Fruit fly (Drosophila melanogaster) whole organism, embryonic: ENCODE results near the gene CG42591.

ENCODE experiments used
- CG10209 ChIP-seq: fragments of 200-800 bp; sonication (Bioruptor generic); optimal IDR thresholded peaks from 3 replicates; lab custom pipeline; 2017; ENCODE audit warnings: missing biosample characterization, mild to moderate bottlenecking, missing genetic modification characterization, missing genetic modification reagents
- CG10366 ChIP-seq: fragments of 200-800 bp; sonication (Bioruptor generic); IDR thresholded peaks from 2 replicates; pipeline ENCODE4 v1.3.6; 2022; ENCODE audit warnings: missing biosample characterization, missing genetic modification characterization
- CG10462 ChIP-seq: fragments of 200-800 bp; sonication (Bioruptor generic); optimal IDR thresholded peaks from 2 replicates; lab custom pipeline; 2016; ENCODE audit warnings: missing biosample characterization, missing genetic modification characterization
- CG10543 ChIP-seq: fragments of 200-800 bp; sonication (Bioruptor generic); optimal IDR thresholded peaks from 3 replicates; lab custom pipeline; 2017; ENCODE audit warnings: missing biosample characterization, mild to moderate bottlenecking, missing genetic modification characterization, moderate library complexity
- CG10979 ChIP-seq: fragments of 200-800 bp; sonication (Bioruptor generic); optimal IDR thresholded peaks from 2 replicates; lab custom pipeline; 2018; ENCODE audit warnings: missing biosample characterization, mild to moderate bottlenecking, missing genetic modification characterization, moderate library complexity
- CG11093 ChIP-seq: fragments of 200-800 bp; sonication (Bioruptor generic); IDR thresholded peaks from 3 replicates; pipeline ENCODE4 v1.3.6; 2022; ENCODE audit warnings: missing biosample characterization, missing genetic modification characterization
- CG11504 ChIP-seq: fragments of 200-800 bp; sonication (Bioruptor generic); optimal IDR thresholded peaks from 3 replicates; lab custom pipeline; 2019; ENCODE audit warnings: missing biosample characterization, mild to moderate bottlenecking, missing genetic modification characterization, moderate library complexity
- CG14050 ChIP-seq: fragments of 200-800 bp; sonication (Bioruptor generic); IDR thresholded peaks from 3 replicates; pipeline ENCODE4 v1.3.6; 2022; ENCODE audit warnings: missing biosample characterization, missing genetic modification characterization
- CG14667 ChIP-seq: fragments of 200-800 bp; sonication (Bioruptor generic); IDR thresholded peaks from 2 replicates; pipeline ENCODE4 v1.3.6; 2022; ENCODE audit warnings: missing biosample characterization, missing genetic modification characterization
- CG15696 ChIP-seq: fragments of 200-800 bp; sonication (Bioruptor generic); optimal IDR thresholded peaks from 2 replicates; lab custom pipeline; 2019; ENCODE audit warnings: missing biosample characterization, mild to moderate bottlenecking, missing genetic modification characterization, moderate library complexity
- CG1602 ChIP-seq: fragments of 200-800 bp; sonication (Bioruptor generic); optimal IDR thresholded peaks from 3 replicates; lab custom pipeline; 2016; ENCODE audit warnings: missing biosample characterization, missing genetic modification characterization
- CG1792 ChIP-seq: fragments of 200-800 bp; sonication (Bioruptor generic); optimal IDR thresholded peaks from 2 replicates; lab custom pipeline; 2016; ENCODE audit warnings: missing biosample characterization, missing genetic modification characterization
- CG2120 ChIP-seq: fragments of 200-800 bp; sonication (Bioruptor generic); optimal IDR thresholded peaks from 3 replicates; lab custom pipeline; 2016; ENCODE audit warnings: missing biosample characterization, missing genetic modification characterization
- CG2712 ChIP-seq: fragments of 200-800 bp; optimal IDR thresholded peaks from 3 replicates; lab custom pipeline; 2019; ENCODE audit warnings: missing biosample characterization, mild to moderate bottlenecking, missing genetic modification characterization, moderate library complexity
- CG3065 ChIP-seq: fragments of 200-800 bp; sonication (Bioruptor generic); optimal IDR thresholded peaks from 2 replicates; lab custom pipeline; 2016; ENCODE audit warnings: missing biosample characterization, missing genetic modification characterization
- CG31441 ChIP-seq: fragments of 200-800 bp; sonication (Bioruptor generic); IDR thresholded peaks from 2 replicates; pipeline ENCODE4 v1.3.6; 2022; ENCODE audit warnings: missing biosample characterization, missing genetic modification characterization
- CG43689 ChIP-seq: fragments of 200-800 bp; sonication (Bioruptor generic); IDR thresholded peaks from 2 replicates; pipeline ENCODE4 v1.3.6; 2022; ENCODE audit warnings: missing biosample characterization, missing genetic modification characterization
- CG4424 ChIP-seq: fragments of 200-800 bp; sonication (Bioruptor generic); optimal IDR thresholded peaks from 3 replicates; lab custom pipeline; 2016; ENCODE audit warnings: missing biosample characterization, missing genetic modification characterization
- CG6765 ChIP-seq: fragments of 200-800 bp; sonication (Bioruptor generic); optimal IDR thresholded peaks from 3 replicates; lab custom pipeline; 2017; ENCODE audit warnings: missing biosample characterization, mild to moderate bottlenecking, missing genetic modification characterization
- CG7372 ChIP-seq: fragments of 200-800 bp; sonication (Bioruptor generic); IDR thresholded peaks from 2 replicates; pipeline ENCODE4 v1.3.6; 2022; ENCODE audit warnings: missing biosample characterization, missing genetic modification characterization
- CrebB ChIP-seq: fragments of 200-800 bp; sonication (Bioruptor generic); optimal IDR thresholded peaks from 3 replicates; lab custom pipeline; 2018; ENCODE audit warnings: missing biosample characterization, mild to moderate bottlenecking, missing genetic modification characterization
- D19A ChIP-seq: fragments of 200-800 bp; optimal IDR thresholded peaks from 3 replicates; lab custom pipeline; 2019; ENCODE audit warnings: missing biosample characterization, mild to moderate bottlenecking, missing genetic modification characterization, moderate library complexity
- Fer1 ChIP-seq: fragments of 200-800 bp; sonication (Bioruptor generic); optimal IDR thresholded peaks from 2 replicates; lab custom pipeline; 2017; ENCODE audit warnings: missing biosample characterization, mild to moderate bottlenecking, missing genetic modification characterization
- Lim3 ChIP-seq: fragments of 200-800 bp; sonication (Bioruptor generic); IDR thresholded peaks from 2 replicates; pipeline ENCODE4 v1.3.6; 2022; ENCODE audit warnings: missing biosample characterization, missing genetic modification characterization
- ap ChIP-seq: fragments of 200-800 bp; sonication (Bioruptor generic); IDR thresholded peaks from 2 replicates; pipeline ENCODE4 v1.3.6; 2022; ENCODE audit warnings: missing biosample characterization, missing genetic modification characterization
- btn ChIP-seq: fragments of 200-800 bp; sonication (Bioruptor generic); optimal IDR thresholded peaks from 2 replicates; lab custom pipeline; 2016; ENCODE audit warnings: missing biosample characterization, missing genetic modification characterization
- cato ChIP-seq: fragments of 200-800 bp; sonication (Bioruptor generic); optimal IDR thresholded peaks from 2 replicates; lab custom pipeline; 2016; ENCODE audit warnings: missing biosample characterization, missing genetic modification characterization, borderline replicate concordance
- chn ChIP-seq: fragments of 200-800 bp; sonication (Bioruptor generic); optimal IDR thresholded peaks from 2 replicates; lab custom pipeline; 2016; ENCODE audit warnings: missing biosample characterization, missing genetic modification characterization
- crol ChIP-seq: fragments of 200-800 bp; sonication (Bioruptor generic); IDR thresholded peaks from 2 replicates; pipeline ENCODE4 v1.3.6; 2022; ENCODE audit warnings: missing biosample characterization, missing genetic modification characterization
- hkb ChIP-seq, 2 experiments: fragments of 200-800 bp in 1 of 2; fragments of >200 bp in 1 of 2; sonication (Bioruptor generic) in 1 of 2; IDR thresholded peaks in 1 of 2; optimal IDR thresholded peaks in 1 of 2; 2 replicates each; pipeline versions ENCODE4 v1.3.6 to Lab custom; 2017 to 2022; ENCODE audit warnings: missing biosample characterization in 1 of 2, missing genetic modification characterization in 1 of 2
- ind ChIP-seq: fragments of 200-800 bp; sonication (Bioruptor generic); optimal IDR thresholded peaks from 3 replicates; lab custom pipeline; 2016; ENCODE audit warnings: missing biosample characterization, missing genetic modification characterization
- maf-S ChIP-seq: fragments of 200-800 bp; sonication (Bioruptor generic); optimal IDR thresholded peaks from 2 replicates; lab custom pipeline; 2016; ENCODE audit warnings: missing biosample characterization, missing genetic modification characterization
- mld ChIP-seq: fragments of 200-800 bp; sonication (Bioruptor generic); IDR thresholded peaks from 3 replicates; pipeline ENCODE4 v1.3.6; 2022; ENCODE audit warnings: missing biosample characterization, missing genetic modification characterization; ENCODE audit not compliant: partially characterized antibody
- pan ChIP-seq, 4 experiments: fragments of >200 bp in 3 of 4; fragments of 200-800 bp in 1 of 4; sonication (Bioruptor generic) in 1 of 4; optimal IDR thresholded peaks in 3 of 4; IDR thresholded peaks in 1 of 4; 2 replicates each; pipeline versions ENCODE4 v1.3.6 to Lab custom; 2017 to 2022; ENCODE audit warnings: missing biosample characterization in 2 of 4, missing genetic modification characterization in 2 of 4, mixed read lengths in 1 of 4
- pho ChIP-seq: fragments of 200-800 bp; sonication (Bioruptor generic); optimal IDR thresholded peaks from 2 replicates; lab custom pipeline; 2016; ENCODE audit warnings: missing biosample characterization, missing genetic modification characterization
- ranshi ChIP-seq: fragments of 200-800 bp; sonication (Bioruptor generic); IDR thresholded peaks from 2 replicates; pipeline ENCODE4 v1.3.6; 2022; ENCODE audit warnings: missing biosample characterization, missing genetic modification characterization
- row ChIP-seq: fragments of 200-800 bp; sonication (Bioruptor generic); IDR thresholded peaks from 3 replicates; pipeline ENCODE4 v1.3.6; 2022; ENCODE audit warnings: missing biosample characterization, missing genetic modification characterization
- tap ChIP-seq: fragments of 200-800 bp; optimal IDR thresholded peaks from 3 replicates; lab custom pipeline; 2019; ENCODE audit warnings: missing biosample characterization, mild to moderate bottlenecking, missing genetic modification characterization, moderate library complexity
- toy ChIP-seq: fragments of 200-800 bp; sonication (Bioruptor generic); IDR thresholded peaks from 2 replicates; pipeline ENCODE4 v1.3.6; 2022; ENCODE audit warnings: missing biosample characterization, missing genetic modification characterization
- trem ChIP-seq: fragments of 200-800 bp; optimal IDR thresholded peaks from 3 replicates; lab custom pipeline; 2019; ENCODE audit warnings: missing biosample characterization, mild to moderate bottlenecking, missing genetic modification characterization, moderate library complexity
- zfh1 ChIP-seq: fragments of 200-800 bp; sonication (Bioruptor generic); IDR thresholded peaks from 3 replicates; pipeline ENCODE4 v1.3.6; 2022; ENCODE audit warnings: missing biosample characterization, missing genetic modification characterization

The CG42591 gene

dm6 chr3L:8056740-8057253 lies 13.0 kb downstream of the CG42591 start (continued):
- TF ChIP-seq zfh1 (GFP tag; lab: Robert Waterston, UW): 0 out of 3 replicates have a peak, but pooled peaks have one; percentile 23
- TF ChIP-seq ap (GFP tag; lab: Robert Waterston, UW): no peak
- peak; percentile 41 for TF ChIP-seq CG2120 (GFP tag; lab: Kevin White, UChicago)
- TF ChIP-seq CG11093: no peak
- TF ChIP-seq mld (GFP tag; lab: Robert Waterston, UW): no peak
- no peak for TF ChIP-seq chn
- no peak for TF ChIP-seq toy
- no peak for TF ChIP-seq CG7372
- no peak for TF ChIP-seq CG14050 (GFP tag; lab: Robert Waterston, UW)
- peak; percentile 37 for TF ChIP-seq Fer1
- TF ChIP-seq tap: peak; percentile 10
- no peak for TF ChIP-seq btn (GFP tag; lab: Kevin White, UChicago)
- no peak for TF ChIP-seq pan (optimal IDR thresholded peaks at IDR 0.05; lab: Kevin White, UChicago)
- peak in 1 of 2 experiments; percentile 18 for TF ChIP-seq pan (GFP tag; optimal IDR thresholded peaks at IDR 0.05 in 1 of 2, IDR thresholded peaks at IDR 0.05 in 1 of 2)
- TF ChIP-seq CG4424 (GFP tag; lab: Kevin White, UChicago): peak; percentile 48
- TF ChIP-seq cato (GFP tag; lab: Kevin White, UChicago): peak; percentile 1
- peak; percentile 2 for TF ChIP-seq CG10209 (GFP tag; lab: Kevin White, UChicago)
- TF ChIP-seq D19A: peak; percentile 45
- no peak for TF ChIP-seq crol
- peak; percentile 57 for TF ChIP-seq CG6765 (GFP tag; lab: Kevin White, UChicago)
- 0 out of 2 replicates have a peak, but pooled peaks have one; percentile 6 for TF ChIP-seq ranshi
- peak; percentile 42 for TF ChIP-seq ind (GFP tag; lab: Kevin White, UChicago)
- TF ChIP-seq row (GFP tag; lab: Robert Waterston, UW): peak; percentile 27; the same call in 1 of the 3 replicates
- TF ChIP-seq CG11504 (tag; lab: Kevin White, UChicago): peak; percentile 71
- TF ChIP-seq CG14667 (GFP tag; lab: Robert Waterston, UW): no peak
- no peak for TF ChIP-seq CG1792 (GFP tag; lab: Kevin White, UChicago)
- TF ChIP-seq Lim3 (GFP tag; lab: Robert Waterston, UW): no peak
- TF ChIP-seq CrebB (tag; lab: Kevin White, UChicago): no peak
- TF ChIP-seq hkb (optimal IDR thresholded peaks at IDR 0.05; lab: Kevin White, UChicago): no peak
- TF ChIP-seq hkb (GFP tag; IDR thresholded peaks at IDR 0.05; lab: Robert Waterston, UW): peak; percentile 50; the same call in 1 of the 2 replicates
- no peak for TF ChIP-seq CG1602 (GFP tag; lab: Kevin White, UChicago)
- TF ChIP-seq pho (GFP tag; lab: Kevin White, UChicago): peak; percentile 11
- no peak for TF ChIP-seq maf-S
- TF ChIP-seq CG2712 (tag; lab: Kevin White, UChicago): peak; percentile 46
- peak; percentile 54; the same call in 1 of the 2 replicates for TF ChIP-seq CG31441 (GFP tag; lab: Robert Waterston, UW)
- peak; percentile 34 for TF ChIP-seq CG10979 (tag; lab: Kevin White, UChicago)
- peak; percentile 33 for TF ChIP-seq trem (tag; lab: Kevin White, UChicago)
- no peak for TF ChIP-seq CG10462 (GFP tag; lab: Kevin White, UChicago)
- TF ChIP-seq CG3065: no peak
- no peak for TF ChIP-seq CG43689 (GFP tag; lab: Robert Waterston, UW)
- TF ChIP-seq CG10543 (GFP tag; lab: Kevin White, UChicago): no peak
- TF ChIP-seq CG15696 (tag; lab: Kevin White, UChicago): no peak
- no peak for TF ChIP-seq CG10366 (GFP tag; lab: Robert Waterston, UW)
